Fruit fly (Drosophila melanogaster) whole organism, larva: ENCODE measurements around the gene tbc.
"Not testable (repeated sequence)": the region's sequence is repeated elsewhere in the genome, so short reads cannot be mapped to it uniquely, and the experiment has no call there.

Experiments used
- noc ChIP-seq: fragments of 200-800 bp; sonication (Bioruptor generic); optimal IDR thresholded peaks from 3 replicates; lab custom pipeline; 2019; ENCODE audit warnings: missing biosample characterization, mild to moderate bottlenecking, missing genetic modification characterization, moderate library complexity

Gene tbc

dm6 chrX:20446071-20446470, 3.1 kb upstream of the tbc start, which contains the start of gene CG42578:
TSS of gene CG42578 (plus strand) at chrX:20446371.
- not testable (repeated sequence) for TF ChIP-seq noc (tag; lab: Kevin White, UChicago)

dm6 chrX:20447865-20448584, 1.1 kb upstream of the tbc start:
- no peak for TF ChIP-seq noc (tag; lab: Kevin White, UChicago)

- no peak for TF ChIP-seq noc (tag; lab: Kevin White, UChicago)
These were observed 17.3 kb downstream of the tbc start for dm6 chrX:20466382-20466928.

dm6 chrX:20467155-20467554, 18.0 kb downstream of the tbc start, which contains the start of gene GstT3:
TSS of gene GstT3 (plus strand) at chrX:20467455.
- TF ChIP-seq noc (tag; lab: Kevin White, UChicago): no peak

- no peak for TF ChIP-seq noc (tag; lab: Kevin White, UChicago)
These were observed 19.1 kb downstream of the tbc start for dm6 chrX:20468192-20468591.

- TF ChIP-seq noc (tag; lab: Kevin White, UChicago): no peak
These were observed 21.6 kb downstream of the tbc start for dm6 chrX:20470701-20471100.

- no peak for TF ChIP-seq noc (tag; lab: Kevin White, UChicago)
These were observed 29.5 kb downstream of the tbc start for dm6 chrX:20478674-20479073.

dm6 chrX:20480382-20480781, 31.3 kb downstream of the tbc start:
- TF ChIP-seq noc (tag; lab: Kevin White, UChicago): peak; percentile 73

dm6 chrX:20481404-20481803, 32.3 kb downstream of the tbc start:
- TF ChIP-seq noc (tag; lab: Kevin White, UChicago): peak; percentile 80

dm6 chrX:20482790-20483564, 33.8 kb downstream of the tbc start:
- peak; percentile 60 for TF ChIP-seq noc (tag; lab: Kevin White, UChicago)

dm6 chrX:20485880-20486279, 36.7 kb downstream of the tbc start, which contains the start of gene CG15461:
TSS of gene CG15461 (plus strand) at chrX:20486180.
- no peak for TF ChIP-seq noc (tag; lab: Kevin White, UChicago)

- peak; percentile 87 for TF ChIP-seq noc (tag; lab: Kevin White, UChicago)
These were observed 39.6 kb downstream of the tbc start for dm6 chrX:20488701-20489122.

dm6 chrX:20489382-20489994, 40.4 kb downstream of the tbc start:
- TF ChIP-seq noc (tag; lab: Kevin White, UChicago): no peak

- no peak for TF ChIP-seq noc (tag; lab: Kevin White, UChicago)
These were observed 40.9 kb downstream of the tbc start for dm6 chrX:20489995-20490393.

- no peak for TF ChIP-seq noc (tag; lab: Kevin White, UChicago)
These were observed 41.8 kb downstream of the tbc start for dm6 chrX:20490883-20491282.

dm6 chrX:20492672-20493071, 43.5 kb downstream of the tbc start:
- TF ChIP-seq noc (tag; lab: Kevin White, UChicago): no peak
